Worm (Caenorhabditis elegans) whole organism, midembryonic: Measurements from ENCODE around the gene clec-223.

ENCODE experiments used
- T22C8.4 ChIP-seq: fragments of 200-800 bp; sonication (Bioruptor generic); IDR thresholded peaks from 2 replicates; pipeline ENCODE4 v1.3.6; 2022; ENCODE audit warnings: missing genetic modification characterization, missing compliant biosample characterization
- cog-1 ChIP-seq: sonication (generic microtip); optimal IDR thresholded peaks from 2 replicates; lab custom pipeline; 2016; ENCODE audit warnings: missing genetic modification characterization, missing compliant biosample characterization
- flt-1 ChIP-seq: fragments of 200-800 bp; sonication (Bioruptor generic); IDR thresholded peaks from 2 replicates; pipeline ENCODE4 v1.3.6; 2022; ENCODE audit warnings: missing genetic modification characterization, missing compliant biosample characterization
- klf-2 ChIP-seq: fragments of 200-800 bp; sonication (Bioruptor generic); conservative IDR thresholded peaks from 2 replicates; pipeline ENCODE4 v1.3.6; 2022; ENCODE audit warnings: missing genetic modification reagents, missing genetic modification characterization, missing compliant biosample characterization
- med-1 ChIP-seq: sonication (generic microtip); optimal IDR thresholded peaks from 2 replicates; lab custom pipeline; 2017; ENCODE audit warnings: missing genetic modification characterization, mild to moderate bottlenecking, missing compliant biosample characterization, antibody characterized with exemption, missing genetic modification reagents; ENCODE audit not compliant: insufficient read depth
- ref-1 ChIP-seq: fragments of 200-800 bp; sonication (Bioruptor generic); conservative IDR thresholded peaks from 2 replicates; pipeline ENCODE4 v1.3.6; 2022; ENCODE audit warnings: missing genetic modification reagents, missing genetic modification characterization, missing compliant biosample characterization
- tab-1 ChIP-seq: fragments of 200-800 bp; sonication (Bioruptor generic); IDR thresholded peaks from 2 replicates; pipeline ENCODE4 v1.3.6; 2022; ENCODE audit warnings: missing genetic modification characterization, missing compliant biosample characterization
- ztf-23 ChIP-seq: fragments of 200-800 bp; sonication (Bioruptor generic); IDR thresholded peaks from 2 replicates; pipeline ENCODE4 v1.3.6; 2022; ENCODE audit warnings: missing genetic modification reagents, missing genetic modification characterization, missing compliant biosample characterization
- ztf-29 ChIP-seq: fragments of 200-800 bp; sonication (Bioruptor generic); IDR thresholded peaks from 2 replicates; pipeline ENCODE4 v1.3.6; 2022; ENCODE audit warnings: missing genetic modification reagents, missing genetic modification characterization, missing compliant biosample characterization

clec-223 gene

DNA sequence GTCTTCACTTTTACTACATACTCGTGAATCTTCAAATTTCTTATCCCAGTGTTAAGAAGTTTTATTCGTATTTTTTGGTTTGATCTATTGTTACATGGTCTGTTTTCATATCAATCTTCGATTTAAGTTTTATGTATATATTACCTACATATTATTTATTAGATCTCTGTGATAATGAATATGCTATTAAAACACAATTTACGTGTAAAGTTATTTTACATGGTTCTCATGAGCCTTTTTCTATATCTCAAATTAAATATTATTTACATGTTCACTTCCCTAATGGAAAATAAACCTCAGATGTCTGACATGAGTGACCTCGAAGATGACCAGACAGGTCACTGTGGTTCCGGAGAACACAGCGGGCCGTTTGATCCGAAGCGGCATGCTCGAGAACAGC is 28.4 kb upstream of the clec-223 start, which contains the start of gene mxl-1:
mxl-1 (plus strand) TSS at position 301 of the 400 bp plus-strand sequence.
- TF ChIP-seq ref-1 (GFP tag; lab: Robert Waterston, UW) = no peak
- TF ChIP-seq flt-1 (GFP tag; lab: Robert Waterston, UW) = no peak

DNA sequence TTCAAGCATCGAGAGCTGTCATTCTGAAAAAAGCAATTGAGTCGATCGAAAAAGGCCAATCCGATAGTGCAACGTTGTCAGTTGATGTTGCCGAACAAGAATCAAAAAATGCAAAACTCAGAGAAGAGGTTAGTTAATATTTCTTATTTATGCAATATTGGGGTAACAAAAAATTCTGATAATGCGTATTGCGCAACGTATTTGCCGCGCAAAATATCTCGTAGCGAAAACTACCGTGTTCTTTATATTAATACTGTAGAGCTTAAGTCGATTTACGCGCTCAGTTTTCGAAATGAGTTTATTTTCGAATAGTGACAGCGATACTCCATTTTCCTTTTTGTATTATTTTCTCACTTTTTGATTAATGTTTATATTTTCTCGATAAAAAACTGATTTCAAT is 27.9 kb upstream of the clec-223 start:
- no peak for TF ChIP-seq T22C8.4 (GFP tag; lab: Robert Waterston, UW)
- no peak for TF ChIP-seq ztf-23 (GFP tag; lab: Robert Waterston, UW)
- TF ChIP-seq flt-1 (GFP tag; lab: Robert Waterston, UW) = no peak
- TF ChIP-seq ref-1 (GFP tag; lab: Robert Waterston, UW) = no peak
- no peak for TF ChIP-seq cog-1 (tag; lab: Kevin White, UChicago)
- no peak for TF ChIP-seq klf-2 (GFP tag; lab: Robert Waterston, UW)
- TF ChIP-seq ztf-29 = no peak
- TF ChIP-seq tab-1 (GFP tag; lab: Robert Waterston, UW) = no peak
- TF ChIP-seq med-1 (GFP tag; lab: Kevin White, UChicago) = no peak

DNA sequence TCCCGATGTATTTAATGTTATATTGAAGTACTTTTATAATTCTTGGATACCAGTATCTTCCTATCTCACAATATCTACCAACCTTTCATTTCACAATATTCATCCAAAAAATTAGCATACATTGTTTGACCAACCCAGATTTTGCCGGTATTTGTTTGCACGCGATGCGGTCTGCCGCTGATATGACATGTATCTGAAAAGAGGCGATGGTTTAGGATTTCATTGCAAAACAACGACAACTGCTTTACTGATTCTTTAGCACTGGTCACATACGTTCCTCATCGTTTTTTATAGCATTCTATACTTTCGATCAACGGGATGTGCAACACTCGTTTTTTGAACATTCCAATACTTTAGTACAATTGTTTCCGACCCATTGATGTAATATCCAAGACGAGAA is 25.1 kb upstream of the clec-223 start, which contains the start of gene mam-4:
mam-4 (plus strand) TSS at position 301 of the 400 bp plus-strand sequence.
- TF ChIP-seq ztf-23 (GFP tag; lab: Robert Waterston, UW) = no peak
- TF ChIP-seq klf-2 (GFP tag; lab: Robert Waterston, UW) = no peak
- no peak for TF ChIP-seq cog-1 (tag; lab: Kevin White, UChicago)
- TF ChIP-seq tab-1 (GFP tag; lab: Robert Waterston, UW) = no peak
- TF ChIP-seq T22C8.4 (GFP tag; lab: Robert Waterston, UW) = no peak
- TF ChIP-seq med-1 (GFP tag; lab: Kevin White, UChicago) = no peak
- TF ChIP-seq ztf-29 = no peak
- TF ChIP-seq ref-1 (GFP tag; lab: Robert Waterston, UW) = no peak
- no peak for TF ChIP-seq flt-1 (GFP tag; lab: Robert Waterston, UW)

DNA sequence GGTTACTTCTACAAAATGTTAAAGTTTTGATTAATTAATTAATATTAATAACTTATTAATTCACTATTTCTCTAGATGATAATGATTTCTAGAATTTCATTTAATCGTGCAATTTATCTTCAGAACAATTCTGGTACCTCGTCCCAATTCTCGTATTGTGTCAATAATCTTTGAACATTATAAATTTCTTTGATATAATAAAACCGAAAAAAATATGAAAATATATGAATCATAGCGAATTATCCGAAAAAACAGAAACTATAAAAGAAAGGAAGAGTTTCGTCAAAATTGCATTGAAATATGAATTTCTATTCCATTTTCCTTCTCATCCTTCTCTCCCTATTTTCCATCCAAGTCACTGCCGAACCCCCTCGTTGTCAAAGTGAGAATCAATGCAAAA is 22.2 kb upstream of the clec-223 start, which contains the start of gene T19B10.12:
T19B10.12 (plus strand) TSS at position 301 of the 400 bp plus-strand sequence.
- TF ChIP-seq tab-1 (GFP tag; lab: Robert Waterston, UW) (no peak), cog-1 (tag; lab: Kevin White, UChicago) (no peak), ztf-23 (GFP tag; lab: Robert Waterston, UW) (no peak), flt-1 (GFP tag; lab: Robert Waterston, UW) (no peak), klf-2 (GFP tag; lab: Robert Waterston, UW) (no peak)

DNA sequence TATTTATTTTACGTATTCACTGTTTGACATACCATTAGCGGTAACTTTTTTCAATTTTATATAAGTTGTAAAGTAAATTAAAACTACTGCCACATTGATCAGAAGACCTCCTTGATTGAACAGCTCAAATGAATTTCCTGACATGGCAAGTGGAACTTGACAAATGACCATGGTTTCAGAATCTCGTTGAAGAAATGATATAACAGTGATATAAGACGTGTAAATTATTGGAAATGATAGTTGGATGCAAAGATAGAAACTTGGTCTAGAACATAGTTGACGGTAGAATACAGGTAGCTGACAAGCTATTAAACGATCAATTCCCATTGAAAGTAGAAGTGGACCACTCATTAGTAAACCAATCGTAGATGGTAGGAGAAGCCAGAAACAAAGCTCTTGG is 21.1 kb upstream of the clec-223 start:
- no peak for TF ChIP-seq ref-1 (GFP tag; lab: Robert Waterston, UW)
- no peak for TF ChIP-seq tab-1 (GFP tag; lab: Robert Waterston, UW)
- TF ChIP-seq klf-2 (GFP tag; lab: Robert Waterston, UW) = no peak
- no peak for TF ChIP-seq T22C8.4 (GFP tag; lab: Robert Waterston, UW)
- no peak for TF ChIP-seq ztf-23 (GFP tag; lab: Robert Waterston, UW)
- no peak for TF ChIP-seq med-1 (GFP tag; lab: Kevin White, UChicago)
- TF ChIP-seq cog-1 (tag; lab: Kevin White, UChicago) = no peak

DNA sequence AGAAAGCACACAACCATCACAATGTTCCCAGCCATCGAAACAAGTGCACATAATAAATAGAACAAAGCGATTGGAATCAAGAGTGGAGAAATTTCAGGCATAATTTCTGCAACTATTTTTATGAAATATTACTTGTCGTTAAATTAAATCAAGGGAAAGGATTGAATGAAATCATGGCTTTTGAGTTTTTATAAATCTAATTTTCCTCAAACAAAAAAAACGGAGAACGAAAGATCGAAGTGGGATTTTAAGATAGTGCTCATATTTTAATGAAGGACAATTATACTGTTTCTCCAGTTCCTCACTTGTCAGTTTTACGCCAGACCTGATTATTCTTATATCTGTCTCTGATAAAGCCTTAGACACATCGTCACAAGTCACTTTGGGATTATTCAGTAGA is 20.5 kb upstream of the clec-223 start, which contains the start of gene srsx-33:
srsx-33 (minus strand) TSS at position 101 of the 400 bp plus-strand sequence.
- TF ChIP-seq ref-1 (GFP tag; lab: Robert Waterston, UW) (no peak), cog-1 (tag; lab: Kevin White, UChicago) (no peak), tab-1 (GFP tag; lab: Robert Waterston, UW) (no peak), ztf-29 (no peak), klf-2 (GFP tag; lab: Robert Waterston, UW) (no peak), med-1 (GFP tag; lab: Kevin White, UChicago) (no peak), T22C8.4 (GFP tag; lab: Robert Waterston, UW) (no peak)

DNA sequence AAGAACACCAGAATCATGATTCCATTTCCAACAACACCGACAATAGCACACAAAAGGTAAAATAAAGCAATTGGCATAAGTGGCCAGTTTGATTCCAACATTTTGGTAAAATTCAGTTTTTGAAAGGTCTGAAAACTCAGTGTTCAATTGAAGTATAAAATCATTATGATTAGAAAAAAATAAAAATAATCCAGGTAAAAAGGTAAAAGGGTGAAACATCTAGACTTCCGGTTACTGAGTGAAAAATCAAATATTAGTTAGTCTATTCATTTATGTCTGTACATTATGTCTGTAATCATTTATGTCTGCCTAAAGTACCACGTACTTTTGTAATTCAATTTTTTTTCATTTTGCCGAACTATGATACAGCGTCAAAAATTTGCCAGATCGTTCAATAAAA is 18.0 kb upstream of the clec-223 start, which contains the start of gene srsx-31:
srsx-31 (minus strand) TSS at position 101 of the 400 bp plus-strand sequence.
- TF ChIP-seq ztf-23 (GFP tag; lab: Robert Waterston, UW) = no peak

DNA sequence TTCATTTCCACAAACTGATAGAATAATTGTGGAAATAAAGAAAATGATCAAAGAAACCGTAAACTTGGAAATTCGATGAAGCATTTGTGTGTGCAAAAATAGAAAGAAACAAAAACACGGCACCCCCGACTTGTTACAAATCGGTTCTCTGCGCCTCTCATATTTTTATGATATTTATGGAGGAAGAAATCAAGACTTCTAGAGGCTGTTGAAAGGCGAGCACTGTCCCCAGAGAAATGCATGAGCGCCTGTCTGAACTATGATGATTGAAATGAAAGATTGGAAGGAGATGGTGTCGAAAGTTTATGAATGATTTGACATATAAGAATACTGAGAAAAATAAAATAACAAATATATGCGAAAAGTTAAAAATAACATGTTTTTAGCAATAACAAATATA is 14.1 kb upstream of the clec-223 start, which contains the start of gene lgc-36:
lgc-36 (minus strand) TSS at position 101 of the 400 bp plus-strand sequence.
- no peak for TF ChIP-seq med-1 (GFP tag; lab: Kevin White, UChicago)
- TF ChIP-seq klf-2 (GFP tag; lab: Robert Waterston, UW) = no peak
- no peak for TF ChIP-seq tab-1 (GFP tag; lab: Robert Waterston, UW)
- no peak for TF ChIP-seq ztf-23 (GFP tag; lab: Robert Waterston, UW)
- no peak for TF ChIP-seq flt-1 (GFP tag; lab: Robert Waterston, UW)
- TF ChIP-seq cog-1 (tag; lab: Kevin White, UChicago) = no peak

DNA sequence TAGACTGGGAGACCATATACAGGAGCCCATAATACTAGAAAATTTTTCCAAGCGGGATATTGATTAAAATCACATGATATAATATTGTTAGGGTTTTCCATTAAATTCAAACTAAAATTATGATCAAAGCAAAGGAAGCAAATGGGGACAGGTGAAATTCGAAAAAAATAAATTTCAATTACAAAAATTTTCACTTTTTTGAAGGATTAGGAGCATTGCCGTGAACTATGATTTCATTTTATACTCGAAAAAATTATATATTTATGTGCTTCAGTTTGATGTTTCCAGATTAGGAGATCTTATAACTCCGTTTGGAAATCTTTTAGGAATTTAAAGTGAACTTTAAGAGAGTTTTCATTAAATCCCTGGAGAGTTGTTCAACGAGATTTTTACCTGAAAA is 12.3 kb upstream of the clec-223 start, which contains the start of gene F07B10.7:
F07B10.7 (minus strand) TSS at position 101 of the 400 bp plus-strand sequence.
- TF ChIP-seq T22C8.4 (GFP tag; lab: Robert Waterston, UW) (no peak), flt-1 (GFP tag; lab: Robert Waterston, UW) (no peak), cog-1 (tag; lab: Kevin White, UChicago) (no peak), ztf-29 (no peak)

DNA sequence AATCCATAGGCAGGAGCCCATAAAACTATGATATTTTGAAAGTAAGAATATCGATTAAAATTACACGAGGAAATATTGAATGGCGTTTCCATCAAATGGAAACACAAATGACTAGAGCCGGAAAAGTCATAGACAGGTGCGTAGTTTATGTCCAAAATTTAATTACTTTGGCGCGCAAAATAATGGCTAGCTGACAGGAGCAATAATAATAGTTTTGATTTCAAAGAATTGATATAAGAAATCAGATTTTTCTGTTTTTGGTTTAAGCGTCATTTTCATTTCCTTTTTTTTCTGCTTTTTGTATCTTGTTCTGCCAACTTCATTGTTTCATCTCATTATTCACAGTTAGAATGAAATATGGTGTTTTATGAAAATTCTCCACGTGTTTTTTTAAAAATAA is 9.9 kb upstream of the clec-223 start, which contains the start of gene F07B10.4:
F07B10.4 (minus strand) TSS at position 101 of the 400 bp plus-strand sequence.
- TF ChIP-seq tab-1 (GFP tag; lab: Robert Waterston, UW) (no peak), ztf-23 (GFP tag; lab: Robert Waterston, UW) (no peak), flt-1 (GFP tag; lab: Robert Waterston, UW) (no peak), T22C8.4 (GFP tag; lab: Robert Waterston, UW) (no peak), cog-1 (tag; lab: Kevin White, UChicago) (no peak), ztf-29 (no peak), ref-1 (GFP tag; lab: Robert Waterston, UW) (no peak), med-1 (GFP tag; lab: Kevin White, UChicago) (no peak), klf-2 (GFP tag; lab: Robert Waterston, UW) (no peak)
